Worm (Caenorhabditis elegans): ENCODE data around the gene C14C11.1.

The C14C11.1 gene

DNA sequence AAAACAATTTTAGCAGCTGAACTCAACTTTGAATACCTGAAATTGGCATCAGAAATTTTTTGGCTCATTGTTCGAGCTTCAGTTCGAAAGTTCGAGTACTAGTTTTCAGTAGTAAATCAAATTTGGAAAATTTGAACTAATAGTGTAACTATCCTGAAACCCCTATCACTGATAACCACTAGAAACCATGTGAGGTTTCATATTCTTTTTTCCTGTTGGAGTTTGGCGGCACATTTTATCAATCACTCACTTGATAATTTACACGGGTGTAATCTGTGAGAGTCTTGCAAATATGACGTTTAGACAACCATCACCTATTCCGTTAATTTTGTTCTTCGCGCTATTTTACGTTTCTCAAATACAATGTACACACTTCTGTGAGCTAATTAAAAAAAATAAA lies 16.1 kb upstream of the C14C11.1 start, which contains the start of gene C14C11.4:
Gene C14C11.4 (plus strand): TSS at position 252 of the 400 bp plus-strand sequence.
- TF ChIP-seq efl-1 (optimal IDR thresholded peaks at IDR 0.05) (no peak), efl-1 (GFP tag; optimal IDR thresholded peaks at IDR 0.05 in 1 of 2) (peak in 1 of 2 experiments; percentile 67), mef-2 (tag; optimal IDR thresholded peaks at IDR 0.05) (no peak), elt-2 (tag; optimal IDR thresholded peaks at IDR 0.05) (peak; percentile 53)

DNA sequence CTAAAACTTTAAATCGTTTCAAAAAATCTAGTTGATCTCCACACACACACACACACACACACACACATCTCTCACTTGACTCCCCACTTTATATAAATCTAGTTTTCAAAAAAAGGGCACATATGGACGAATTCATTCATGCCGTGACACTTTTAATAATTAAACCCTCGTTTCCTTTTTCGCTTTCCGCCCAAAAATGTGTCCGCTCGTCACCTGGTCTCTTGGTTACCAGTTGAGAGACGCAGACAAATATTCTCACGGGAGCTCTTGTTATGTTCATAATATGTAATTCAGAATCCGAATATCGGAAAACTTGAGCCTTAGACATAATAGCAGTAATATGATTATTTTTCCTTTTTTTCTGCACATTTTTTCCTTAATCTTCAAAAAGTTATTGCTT lies 11.5 kb upstream of the C14C11.1 start:
- TF ChIP-seq rnt-1 (tag; optimal IDR thresholded peaks at IDR 0.05): no peak
- TF ChIP-seq mab-9 (GFP tag; IDR thresholded peaks at IDR 0.05): no peak
- no peak for TF ChIP-seq mep-1 (tag; optimal IDR thresholded peaks at IDR 0.05)
- TF ChIP-seq sox-4 (tag; optimal IDR thresholded peaks at IDR 0.05): no peak
- no peak for TF ChIP-seq fkh-4 (tag; optimal IDR thresholded peaks at IDR 0.05; ENCODE audit: borderline replicate concordance)
- no peak for TF ChIP-seq nhr-20 (tag; optimal IDR thresholded peaks at IDR 0.05)
- TF ChIP-seq ceh-90 (tag; optimal IDR thresholded peaks at IDR 0.05): no peak
- TF ChIP-seq unc-62 (GFP tag; optimal IDR thresholded peaks at IDR 0.05): no peak
- no peak for TF ChIP-seq ama-1 (optimal IDR thresholded peaks at IDR 0.05)
- TF ChIP-seq mef-2 (tag; optimal IDR thresholded peaks at IDR 0.05): no peak
- no peak for TF ChIP-seq elt-3 (tag; optimal IDR thresholded peaks at IDR 0.05)
- TF ChIP-seq egl-27 (tag; optimal IDR thresholded peaks at IDR 0.05): no peak
- TF ChIP-seq C16A3.4 (tag; optimal IDR thresholded peaks at IDR 0.05): no peak
- TF ChIP-seq fos-1 (tag; optimal IDR thresholded peaks at IDR 0.05): no peak
- TF ChIP-seq aha-1 (tag; optimal IDR thresholded peaks at IDR 0.05): no peak
- no peak for TF ChIP-seq lir-3 (tag; optimal IDR thresholded peaks at IDR 0.05; ENCODE audit: poor library complexity)
- TF ChIP-seq irx-1 (tag; optimal IDR thresholded peaks at IDR 0.05): no peak
- TF ChIP-seq C34B4.2 (tag; optimal IDR thresholded peaks at IDR 0.05): no peak
- no peak for TF ChIP-seq ces-1 (GFP tag; optimal IDR thresholded peaks at IDR 0.05)
- peak; percentile 62 for TF ChIP-seq lin-14 (GFP tag; optimal IDR thresholded peaks at IDR 0.05)
- TF ChIP-seq Y116A8C.19 (tag; optimal IDR thresholded peaks at IDR 0.05; ENCODE audit: borderline replicate concordance): no peak
- no peak for TF ChIP-seq ztf-11 (tag; optimal IDR thresholded peaks at IDR 0.05)
- TF ChIP-seq lsy-2 (tag; optimal IDR thresholded peaks at IDR 0.05): peak in 1 of 2 experiments; percentile 15
- no peak for TF ChIP-seq tbx-2 (tag; optimal IDR thresholded peaks at IDR 0.05)
- TF ChIP-seq ztf-4 (tag; optimal IDR thresholded peaks at IDR 0.05): no peak
- TF ChIP-seq xbp-1 (tag; optimal IDR thresholded peaks at IDR 0.05): no peak
- TF ChIP-seq pax-3 (tag; optimal IDR thresholded peaks at IDR 0.05): no peak
- peak; percentile 8 for TF ChIP-seq snu-23 (GFP tag; optimal IDR thresholded peaks at IDR 0.05)
- TF ChIP-seq jun-1 (tag; optimal IDR thresholded peaks at IDR 0.05): no peak
- no peak for TF ChIP-seq ceh-8 (GFP tag; optimal IDR thresholded peaks at IDR 0.05)
- no peak for TF ChIP-seq nhr-47 (tag; optimal IDR thresholded peaks at IDR 0.05)
- TF ChIP-seq lin-35 (GFP tag; optimal IDR thresholded peaks at IDR 0.05): no peak
- no peak for TF ChIP-seq lin-15B (tag; optimal IDR thresholded peaks at IDR 0.05)
- no peak for TF ChIP-seq elt-2 (tag; optimal IDR thresholded peaks at IDR 0.05)
- peak; percentile 78 for TF ChIP-seq fkh-8 (tag; optimal IDR thresholded peaks at IDR 0.05)
- no peak for TF ChIP-seq ceh-82 (tag; optimal IDR thresholded peaks at IDR 0.05)
- TF ChIP-seq nhr-85 (tag): peak; percentile 47
- TF ChIP-seq nhr-28 (tag; optimal IDR thresholded peaks at IDR 0.05): no peak
- no peak for TF ChIP-seq hpl-2 (GFP tag; optimal IDR thresholded peaks at IDR 0.05)
- no peak for TF ChIP-seq hlh-4 (tag; optimal IDR thresholded peaks at IDR 0.05)
- peak; percentile 12 for TF ChIP-seq nhr-71 (tag; optimal IDR thresholded peaks at IDR 0.05)
- TF ChIP-seq grh-1 (GFP tag; IDR thresholded peaks at IDR 0.05): no peak
- no peak for TF ChIP-seq aly-2 (tag; optimal IDR thresholded peaks at IDR 0.05)
- TF ChIP-seq ets-5 (GFP tag; IDR thresholded peaks at IDR 0.05): no peak
- no peak for TF ChIP-seq nhr-11 (tag; optimal IDR thresholded peaks at IDR 0.05)

All from whole organism, L1 larva.